Worm (Caenorhabditis elegans): Measurements from ENCODE around the gene fbxb-77.

fbxb-77 gene

DNA sequence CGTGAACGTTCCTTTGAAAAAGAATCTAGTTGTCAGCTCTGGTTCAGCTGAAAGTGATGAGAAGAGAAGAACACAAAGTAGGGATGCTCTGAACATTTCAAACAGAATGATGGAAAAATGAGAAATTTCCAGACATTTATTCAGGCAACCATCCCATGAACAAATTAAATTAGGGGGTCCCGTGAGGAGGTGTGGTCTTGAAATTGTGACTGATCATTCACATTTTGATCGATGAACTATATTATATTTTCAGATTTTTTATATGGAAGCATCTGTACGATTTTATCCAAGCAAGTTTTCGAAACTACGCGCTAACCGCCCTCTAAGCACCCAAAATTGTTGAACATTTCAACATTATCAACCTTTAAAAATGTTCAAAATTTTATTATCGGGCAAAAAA is 20.0 kb upstream of the fbxb-77 start, which contains the start of gene R11E3.19:
Gene R11E3.19 (minus strand): TSS at position 101 of the 400 bp plus-strand sequence.
- TF ChIP-seq ref-1 (GFP tag; conservative IDR thresholded peaks at IDR 0.05) (no peak), T22C8.4 (GFP tag; IDR thresholded peaks at IDR 0.05) (no peak), ztf-23 (GFP tag; IDR thresholded peaks at IDR 0.05) (no peak), flt-1 (GFP tag; IDR thresholded peaks at IDR 0.05) (no peak), med-1 (GFP tag; optimal IDR thresholded peaks at IDR 0.05; ENCODE audit: insufficient read depth) (no peak), klf-2 (GFP tag; conservative IDR thresholded peaks at IDR 0.05) (no peak), cog-1 (tag; optimal IDR thresholded peaks at IDR 0.05) (no peak), tab-1 (GFP tag; IDR thresholded peaks at IDR 0.05) (no peak), ztf-29 (GFP tag; IDR thresholded peaks at IDR 0.05) (no peak)

ce11 chrIV:4771792-4772191 is 15.8 kb upstream of the fbxb-77 start, which contains the start of gene R11E3.2:
Gene R11E3.2 (plus strand): TSS chrIV:4772092.
- TF ChIP-seq tab-1 (GFP tag; IDR thresholded peaks at IDR 0.05) (no peak), T22C8.4 (GFP tag; IDR thresholded peaks at IDR 0.05) (no peak), med-1 (GFP tag; optimal IDR thresholded peaks at IDR 0.05; ENCODE audit: insufficient read depth) (no peak), klf-2 (GFP tag; conservative IDR thresholded peaks at IDR 0.05) (no peak), ref-1 (GFP tag; conservative IDR thresholded peaks at IDR 0.05) (no peak), cog-1 (tag; optimal IDR thresholded peaks at IDR 0.05) (no peak), ztf-23 (GFP tag; IDR thresholded peaks at IDR 0.05) (no peak), flt-1 (GFP tag; IDR thresholded peaks at IDR 0.05) (no peak), ztf-29 (GFP tag; IDR thresholded peaks at IDR 0.05) (no peak)

DNA sequence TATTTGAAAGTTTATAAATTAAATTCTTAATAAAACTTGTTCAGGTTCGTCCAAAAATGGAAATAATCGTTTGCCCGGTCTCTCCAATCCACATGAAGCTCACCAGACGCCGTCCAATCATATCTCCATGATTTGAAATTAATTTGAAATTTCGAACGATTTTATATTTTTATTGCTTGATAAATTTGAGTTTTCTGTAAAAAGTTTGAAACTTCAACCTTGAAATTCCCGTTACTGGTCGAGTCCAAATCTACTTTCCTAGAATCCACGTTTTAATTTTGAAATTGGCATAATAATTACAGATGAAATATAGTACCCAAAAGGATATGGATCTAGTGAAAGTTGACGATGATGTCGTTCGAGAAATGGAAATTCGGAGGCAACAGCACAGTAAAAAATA is 8.5 kb upstream of the fbxb-77 start, which contains the start of gene npp-26:
Gene npp-26 (plus strand): TSS at position 301 of the 400 bp plus-strand sequence.
- TF ChIP-seq med-1 (GFP tag; optimal IDR thresholded peaks at IDR 0.05; ENCODE audit: insufficient read depth) (no peak), flt-1 (GFP tag; IDR thresholded peaks at IDR 0.05) (no peak), T22C8.4 (GFP tag; IDR thresholded peaks at IDR 0.05) (no peak), ztf-23 (GFP tag; IDR thresholded peaks at IDR 0.05) (no peak), ref-1 (GFP tag; conservative IDR thresholded peaks at IDR 0.05) (no peak), klf-2 (GFP tag; conservative IDR thresholded peaks at IDR 0.05) (no peak), tab-1 (GFP tag; IDR thresholded peaks at IDR 0.05) (no peak)

DNA sequence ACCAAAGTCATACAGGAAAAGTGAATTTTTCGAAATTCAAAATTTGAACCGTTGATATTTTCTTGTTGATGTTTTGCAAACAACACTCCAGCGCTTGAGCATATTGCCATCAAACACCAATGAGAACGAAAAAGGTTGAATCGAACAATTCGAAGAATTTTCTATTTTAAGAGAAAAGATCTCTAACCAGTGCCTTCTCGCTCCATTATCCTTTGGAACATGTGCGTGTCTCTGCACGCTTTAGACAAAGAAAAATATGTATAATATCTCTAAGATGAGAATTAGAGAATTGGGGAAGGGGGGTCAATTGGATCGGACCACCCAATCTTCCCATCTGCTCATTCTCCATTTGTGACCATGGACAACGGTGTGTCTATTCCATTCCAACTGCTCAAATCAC is 7.9 kb upstream of the fbxb-77 start, which contains the start of gene Y17G9B.2:
Gene Y17G9B.2 (plus strand): TSS at position 301 of the 400 bp plus-strand sequence.
- TF ChIP-seq ztf-23 (GFP tag; IDR thresholded peaks at IDR 0.05) (no peak), flt-1 (GFP tag; IDR thresholded peaks at IDR 0.05) (no peak), klf-2 (GFP tag; conservative IDR thresholded peaks at IDR 0.05) (no peak), tab-1 (GFP tag; IDR thresholded peaks at IDR 0.05) (no peak), med-1 (GFP tag; optimal IDR thresholded peaks at IDR 0.05; ENCODE audit: insufficient read depth) (no peak), T22C8.4 (GFP tag; IDR thresholded peaks at IDR 0.05) (no peak), ztf-29 (GFP tag; IDR thresholded peaks at IDR 0.05) (no peak), cog-1 (tag; optimal IDR thresholded peaks at IDR 0.05) (no peak), ref-1 (GFP tag; conservative IDR thresholded peaks at IDR 0.05) (no peak)

DNA sequence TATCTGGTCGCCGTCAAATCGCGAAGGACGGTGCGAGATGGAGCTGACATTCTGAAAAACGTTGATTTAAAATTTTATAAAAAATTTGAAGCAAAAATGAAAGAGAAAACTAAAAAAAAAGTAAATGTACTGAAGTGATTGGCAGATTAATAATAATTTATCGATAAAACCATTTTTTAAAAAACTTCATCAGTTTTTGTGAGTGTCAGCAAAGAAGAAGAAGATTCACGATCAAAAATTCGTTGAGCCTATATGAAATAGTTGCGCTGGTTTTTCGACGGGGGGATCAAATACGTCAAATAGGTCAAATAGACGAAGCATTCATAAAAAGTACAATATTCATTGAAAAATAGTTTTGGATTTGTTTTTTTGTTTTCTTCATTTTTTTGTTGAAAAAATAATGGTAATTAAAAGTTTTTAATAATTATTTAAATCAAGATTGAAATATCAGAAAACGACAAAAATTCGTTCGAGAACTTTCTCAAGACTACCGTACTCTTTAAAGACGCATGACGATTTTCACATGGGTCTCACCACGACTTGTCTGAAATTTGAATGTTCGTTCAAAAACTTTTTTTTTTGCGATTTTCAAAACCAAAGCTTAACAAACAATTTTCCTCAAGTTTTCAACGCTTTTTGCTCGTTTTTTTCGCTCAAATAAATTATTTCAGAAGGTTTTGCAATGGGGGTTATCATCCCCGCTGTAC is 4.6 kb upstream of the fbxb-77 start, which contains the start of the genes memi-1 and cyp-31A3:
Gene memi-1 (minus strand): TSS at position 51 of the 707 bp plus-strand sequence.
Gene cyp-31A3 (plus strand): TSS at position 672 of the 707 bp plus-strand sequence.
- TF ChIP-seq flt-1 (GFP tag; IDR thresholded peaks at IDR 0.05) (no peak), cog-1 (tag; optimal IDR thresholded peaks at IDR 0.05) (no peak), tab-1 (GFP tag; IDR thresholded peaks at IDR 0.05) (no peak), ztf-23 (GFP tag; IDR thresholded peaks at IDR 0.05) (no peak), med-1 (GFP tag; optimal IDR thresholded peaks at IDR 0.05; ENCODE audit: insufficient read depth) (no peak), ref-1 (GFP tag; conservative IDR thresholded peaks at IDR 0.05) (no peak), ztf-29 (GFP tag; IDR thresholded peaks at IDR 0.05) (no peak), T22C8.4 (GFP tag; IDR thresholded peaks at IDR 0.05) (no peak), klf-2 (GFP tag; conservative IDR thresholded peaks at IDR 0.05) (no peak)

DNA sequence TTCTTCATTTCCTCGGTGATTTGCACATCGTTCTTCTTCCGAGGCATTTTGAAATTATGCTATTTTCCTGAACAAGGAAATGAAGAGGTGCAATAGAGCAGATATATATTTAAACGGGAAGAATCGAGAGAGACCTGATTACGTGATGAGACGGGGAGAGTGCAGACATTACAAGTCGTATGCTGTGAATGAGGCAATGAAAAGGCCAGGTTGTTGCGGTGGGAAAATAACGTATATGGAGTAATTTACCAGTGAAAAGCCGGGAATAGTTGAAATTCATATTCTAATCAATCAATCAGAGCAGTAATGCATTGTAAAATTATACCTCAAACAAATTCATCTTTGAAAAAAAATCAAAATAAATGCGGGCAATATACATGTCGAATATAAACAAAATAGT is 2.7 kb upstream of the fbxb-77 start, which contains the start of gene Y17G9B.8:
Gene Y17G9B.8 (minus strand): TSS at position 182 of the 400 bp plus-strand sequence.
- no peak for TF ChIP-seq cog-1 (tag; optimal IDR thresholded peaks at IDR 0.05)
- TF ChIP-seq ref-1 (GFP tag; conservative IDR thresholded peaks at IDR 0.05) = no peak
- no peak for TF ChIP-seq ztf-29 (GFP tag; IDR thresholded peaks at IDR 0.05)
- no peak for TF ChIP-seq klf-2 (GFP tag; conservative IDR thresholded peaks at IDR 0.05)
- no peak for TF ChIP-seq flt-1 (GFP tag; IDR thresholded peaks at IDR 0.05)
- no peak for TF ChIP-seq T22C8.4 (GFP tag; IDR thresholded peaks at IDR 0.05)
- TF ChIP-seq tab-1 (GFP tag; IDR thresholded peaks at IDR 0.05) = no peak
- no peak for TF ChIP-seq ztf-23 (GFP tag; IDR thresholded peaks at IDR 0.05)
- no peak for TF ChIP-seq med-1 (GFP tag; optimal IDR thresholded peaks at IDR 0.05; ENCODE audit: insufficient read depth)

DNA sequence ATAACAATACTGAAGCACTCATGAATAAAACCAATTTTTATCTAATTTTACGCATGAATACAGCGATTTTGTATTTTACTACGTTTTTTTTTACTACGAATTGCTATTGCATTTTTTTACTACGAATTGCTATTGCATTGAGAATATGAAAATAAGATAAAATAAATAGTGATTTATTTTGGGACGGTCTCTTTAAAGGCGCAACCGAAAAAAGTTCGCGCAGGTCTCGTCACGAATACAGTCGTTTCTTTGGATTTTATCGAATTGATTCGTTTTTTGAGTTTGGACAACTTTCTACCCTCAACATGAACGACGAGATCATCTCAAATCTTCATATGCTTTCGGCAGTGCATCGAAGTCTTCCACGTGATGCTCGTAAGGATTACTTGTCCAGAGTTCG is 4.1 kb downstream of the fbxb-77 start, which contains the start of gene Y17G9B.4:
Gene Y17G9B.4 (plus strand): TSS at position 306 of the 400 bp plus-strand sequence.
- TF ChIP-seq flt-1 (GFP tag; IDR thresholded peaks at IDR 0.05) (no peak), tab-1 (GFP tag; IDR thresholded peaks at IDR 0.05) (no peak), med-1 (GFP tag; optimal IDR thresholded peaks at IDR 0.05; ENCODE audit: insufficient read depth) (no peak), T22C8.4 (GFP tag; IDR thresholded peaks at IDR 0.05) (no peak), klf-2 (GFP tag; conservative IDR thresholded peaks at IDR 0.05) (no peak), ref-1 (GFP tag; conservative IDR thresholded peaks at IDR 0.05) (no peak)

ce11 chrIV:4749728-4750278 is 6.2 kb downstream of the fbxb-77 start, which contains the start of the genes rpl-20 and Y17G9B.5:
Gene rpl-20 (minus strand): TSS chrIV:4749778.
Gene Y17G9B.5 (plus strand): TSS chrIV:4750240.
- TF ChIP-seq flt-1 (GFP tag; IDR thresholded peaks at IDR 0.05) = peak; percentile 94
- peak; percentile 95 for TF ChIP-seq ztf-23 (GFP tag; IDR thresholded peaks at IDR 0.05)
- TF ChIP-seq med-1 (GFP tag; optimal IDR thresholded peaks at IDR 0.05; ENCODE audit: insufficient read depth) = peak; percentile 36
- TF ChIP-seq T22C8.4 (GFP tag; IDR thresholded peaks at IDR 0.05) = peak; percentile 75
- peak; percentile 41; the same call in 1 of the 2 replicates for TF ChIP-seq klf-2 (GFP tag; conservative IDR thresholded peaks at IDR 0.05)
- peak; percentile 58; the same call in 1 of the 2 replicates for TF ChIP-seq tab-1 (GFP tag; IDR thresholded peaks at IDR 0.05)
- peak; percentile 99 for TF ChIP-seq cog-1 (tag; optimal IDR thresholded peaks at IDR 0.05)
- 0 out of 2 replicates have a peak, but pooled peaks have one; percentile 31 for TF ChIP-seq ref-1 (GFP tag; conservative IDR thresholded peaks at IDR 0.05)
- peak; percentile 85 for TF ChIP-seq ztf-29 (GFP tag; IDR thresholded peaks at IDR 0.05)

Measured in whole organism, midembryonic.